Fruit fly (Drosophila melanogaster): Measurements from ENCODE around the gene Dpck.

The Dpck gene

DNA sequence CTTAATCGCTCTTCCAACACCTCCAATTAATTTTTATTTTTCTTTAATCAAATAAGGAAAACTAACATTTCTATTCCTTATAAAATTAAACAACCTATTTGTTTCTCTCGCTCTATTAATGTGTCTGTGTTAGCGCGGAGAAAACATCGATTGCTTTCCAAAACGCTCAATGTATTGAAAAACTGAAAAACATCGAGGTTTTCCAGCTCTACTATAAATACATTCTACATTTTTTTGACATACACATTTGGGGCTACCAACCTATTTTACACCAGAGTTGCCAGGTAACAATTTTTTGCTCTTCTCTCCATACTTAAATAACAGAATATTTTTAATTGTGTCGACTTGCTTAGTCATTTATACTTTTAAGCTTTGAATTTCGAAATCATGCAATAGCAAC is 9.9 kb downstream of the Dpck start (continued):
- TF ChIP-seq Xrp1 (GFP tag; IDR thresholded peaks at IDR 0.05) = no peak; the same call in 1 of the 2 replicates
- TF ChIP-seq Jarid2 (GFP tag; optimal IDR thresholded peaks at IDR 0.05) = no peak
- peak; percentile 25 for TF ChIP-seq CG15601 (tag; optimal IDR thresholded peaks at IDR 0.05)
- peak; percentile 71 for TF ChIP-seq BEAF-32 (GFP tag; optimal IDR thresholded peaks at IDR 0.05)
- TF ChIP-seq CG2116 (GFP tag; optimal IDR thresholded peaks at IDR 0.05) = peak; percentile 72
- TF ChIP-seq YL-1 (GFP tag; optimal IDR thresholded peaks at IDR 0.05) = peak; percentile 56
- peak; percentile 81 for TF ChIP-seq amos (GFP tag; IDR thresholded peaks at IDR 0.05; ENCODE audit: partially characterized antibody)
- no peak for TF ChIP-seq repo (GFP tag; optimal IDR thresholded peaks at IDR 0.05)
- TF ChIP-seq wek (GFP tag; optimal IDR thresholded peaks at IDR 0.05) = no peak
- no peak for TF ChIP-seq CG30431 (GFP tag; optimal IDR thresholded peaks at IDR 0.05)
- TF ChIP-seq pan (optimal IDR thresholded peaks at IDR 0.05) = no peak
- TF ChIP-seq pan (GFP tag; optimal IDR thresholded peaks at IDR 0.05 in 1 of 2, IDR thresholded peaks at IDR 0.05 in 1 of 2) = no peak
- peak; percentile 12 for TF ChIP-seq bab2 (GFP tag; optimal IDR thresholded peaks at IDR 0.05)
- TF ChIP-seq Chrac-16 (GFP tag; optimal IDR thresholded peaks at IDR 0.05) = peak; percentile 18
- no peak for TF ChIP-seq Rx (GFP tag; IDR thresholded peaks at IDR 0.05)
- no peak for TF ChIP-seq z (GFP tag; IDR thresholded peaks at IDR 0.05)
- TF ChIP-seq dm (GFP tag; optimal IDR thresholded peaks at IDR 0.05) = peak; percentile 48
- TF ChIP-seq bigmax (GFP tag; optimal IDR thresholded peaks at IDR 0.05) = peak; percentile 8
- TF ChIP-seq Camta (GFP tag; optimal IDR thresholded peaks at IDR 0.05) = peak; percentile 20
- TF ChIP-seq nmo (GFP tag; optimal IDR thresholded peaks at IDR 0.05) = peak; percentile 54
- TF ChIP-seq ERR (GFP tag; optimal IDR thresholded peaks at IDR 0.05) = no peak
- no peak for TF ChIP-seq fu2 (GFP tag; optimal IDR thresholded peaks at IDR 0.05)
- no peak for TF ChIP-seq klu (GFP tag; IDR thresholded peaks at IDR 0.05)
- no peak for TF ChIP-seq lbe (GFP tag; optimal IDR thresholded peaks at IDR 0.05)
- TF ChIP-seq pho (GFP tag; optimal IDR thresholded peaks at IDR 0.05) = no peak
- peak; percentile 1 for TF ChIP-seq CG4424 (GFP tag; optimal IDR thresholded peaks at IDR 0.05)
- TF ChIP-seq CG32772 (GFP tag; IDR thresholded peaks at IDR 0.05) = no peak
- no peak for TF ChIP-seq Nf-YA (GFP tag; IDR thresholded peaks at IDR 0.05)
- no peak for TF ChIP-seq CG7839 (tag; optimal IDR thresholded peaks at IDR 0.05)
- TF ChIP-seq E2f1 (GFP tag; IDR thresholded peaks at IDR 0.05) = no peak
- TF ChIP-seq gcm2 (GFP tag; optimal IDR thresholded peaks at IDR 0.05) = no peak
- TF ChIP-seq CG2875 (GFP tag; optimal IDR thresholded peaks at IDR 0.05) = no peak
- TF ChIP-seq salm (tag; optimal IDR thresholded peaks at IDR 0.05) = no peak
- no peak for TF ChIP-seq Fer2 (tag; optimal IDR thresholded peaks at IDR 0.05)
- no peak for TF ChIP-seq luna (GFP tag; optimal IDR thresholded peaks at IDR 0.05)
- TF ChIP-seq yki (optimal IDR thresholded peaks at IDR 0.05) = no peak
- no peak for TF ChIP-seq CG17328 (GFP tag; IDR thresholded peaks at IDR 0.05)
- TF ChIP-seq Fer1 (GFP tag; optimal IDR thresholded peaks at IDR 0.05) = no peak
- TF ChIP-seq crol (GFP tag; IDR thresholded peaks at IDR 0.05) = no peak
- peak; percentile 43 for TF ChIP-seq MESR4 (GFP tag; optimal IDR thresholded peaks at IDR 0.05)
- no peak for TF ChIP-seq Hey (tag; optimal IDR thresholded peaks at IDR 0.05)
- TF ChIP-seq Optix (GFP tag; IDR thresholded peaks at IDR 0.05) = no peak
- TF ChIP-seq peb (GFP tag; IDR thresholded peaks at IDR 0.05) = no peak
- no peak for TF ChIP-seq caup (GFP tag; optimal IDR thresholded peaks at IDR 0.05; ENCODE audit: severe bottlenecking)
- TF ChIP-seq zen (tag; optimal IDR thresholded peaks at IDR 0.05) = peak; percentile 7
- TF ChIP-seq CG10462 (GFP tag; optimal IDR thresholded peaks at IDR 0.05) = peak; percentile 23
- TF ChIP-seq seq (GFP tag; IDR thresholded peaks at IDR 0.05) = no peak
- no peak for TF ChIP-seq al (GFP tag; IDR thresholded peaks at IDR 0.05)
- TF ChIP-seq Bteb2 (GFP tag; optimal IDR thresholded peaks at IDR 0.05) = peak; percentile 46
- no peak for TF ChIP-seq CG13894 (tag; optimal IDR thresholded peaks at IDR 0.05)
- no peak for TF ChIP-seq ftz-f1 (GFP tag; optimal IDR thresholded peaks at IDR 0.05)
- TF ChIP-seq CG43689 (GFP tag; IDR thresholded peaks at IDR 0.05) = no peak
- TF ChIP-seq CG17612 (GFP tag; IDR thresholded peaks at IDR 0.05) = no peak

Measured in whole organism, embryonic.